Worm (Caenorhabditis elegans): ENCODE measurements around the gene arp-6.

Gene arp-6

ce11 chrII:8039416-8039815, 2.3 kb upstream of the arp-6 start, which contains the start of the genes ubh-4 and algn-6 (continued):
- peak; percentile 86; the same call in 1 of the 2 replicates for TF ChIP-seq dox-1 (GFP tag; IDR thresholded peaks at IDR 0.05)
- TF ChIP-seq T26A5.8 (tag; optimal IDR thresholded peaks at IDR 0.05) = no peak
- TF ChIP-seq lin-54 (GFP tag; optimal IDR thresholded peaks at IDR 0.05) = peak; percentile 72
- peak; percentile 64 for TF ChIP-seq ceh-27 (GFP tag; optimal IDR thresholded peaks at IDR 0.05)
- no peak for TF ChIP-seq Y53F4B.3 (GFP tag; IDR thresholded peaks at IDR 0.05)
- no peak for TF ChIP-seq F22D6.2 (tag; optimal IDR thresholded peaks at IDR 0.05)
- TF ChIP-seq fkh-3 (tag; optimal IDR thresholded peaks at IDR 0.05) = no peak
- TF ChIP-seq Y67H2A.10 (GFP tag; conservative IDR thresholded peaks at IDR 0.05) = 0 out of 2 replicates have a peak, but pooled peaks have one; percentile 22
- peak; percentile 16 for TF ChIP-seq lin-40 (tag; optimal IDR thresholded peaks at IDR 0.05)
- TF ChIP-seq egl-44 (GFP tag; IDR thresholded peaks at IDR 0.05) = 0 out of 2 replicates have a peak, but pooled peaks have one; percentile 13
- peak; percentile 51 for TF ChIP-seq nhr-80 (tag; optimal IDR thresholded peaks at IDR 0.05)
- TF ChIP-seq madf-10 (tag; optimal IDR thresholded peaks at IDR 0.05) = peak; percentile 32
- no peak for TF ChIP-seq F37B4.10 (GFP tag; IDR thresholded peaks at IDR 0.05)
- peak; percentile 78 for TF ChIP-seq attf-3 (GFP tag; conservative IDR thresholded peaks at IDR 0.05)
- TF ChIP-seq ceh-58 (GFP tag; IDR thresholded peaks at IDR 0.05) = no peak
- no peak for TF ChIP-seq ztf-6 (GFP tag; IDR thresholded peaks at IDR 0.05)
- 0 out of 2 replicates have a peak, but pooled peaks have one; percentile 24 for TF ChIP-seq Y79H2A.3 (GFP tag; conservative IDR thresholded peaks at IDR 0.05)
- no peak for TF ChIP-seq nfya-1 (tag; optimal IDR thresholded peaks at IDR 0.05; ENCODE audit: borderline replicate concordance, insufficient read depth)
- peak; percentile 24; the same call in 1 of the 2 replicates for TF ChIP-seq F33H1.4 (GFP tag; IDR thresholded peaks at IDR 0.05)
- TF ChIP-seq dpl-1 (GFP tag; optimal IDR thresholded peaks at IDR 0.05) = peak; percentile 21
- no peak for TF ChIP-seq ceh-100 (GFP tag; IDR thresholded peaks at IDR 0.05)
- no peak for TF ChIP-seq mxl-1 (tag; optimal IDR thresholded peaks at IDR 0.05)
- TF ChIP-seq tlf-1 (GFP tag; optimal IDR thresholded peaks at IDR 0.05) = no peak
- peak; percentile 3 for TF ChIP-seq snpc-1.3 (tag; optimal IDR thresholded peaks at IDR 0.05; ENCODE audit: insufficient read depth)
- no peak for TF ChIP-seq cebp-1 (GFP tag; IDR thresholded peaks at IDR 0.05)
- TF ChIP-seq cebp-1 (tag; optimal IDR thresholded peaks at IDR 0.05) = peak; percentile 32
- TF ChIP-seq zim-3 (tag; optimal IDR thresholded peaks at IDR 0.05) = no peak

- no peak for TF ChIP-seq mes-4 (tag; optimal IDR thresholded peaks at IDR 0.05)
- TF ChIP-seq F49E8.2 (tag; optimal IDR thresholded peaks at IDR 0.05; ENCODE audit: insufficient read depth) = peak; percentile 38
- TF ChIP-seq aptf-2 (GFP tag; conservative IDR thresholded peaks at IDR 0.05) = no peak
- no peak for TF ChIP-seq ceh-79 (tag; optimal IDR thresholded peaks at IDR 0.05)
- peak; percentile 27 for TF ChIP-seq chd-7 (tag; optimal IDR thresholded peaks at IDR 0.05)
- TF ChIP-seq nhr-179 (tag; optimal IDR thresholded peaks at IDR 0.05) = no peak
- TF ChIP-seq ekl-4 (GFP tag; IDR thresholded peaks at IDR 0.05) = no peak
- no peak for TF ChIP-seq B0019.2 (GFP tag; conservative IDR thresholded peaks at IDR 0.05)
- no peak for TF ChIP-seq tbp1 (GFP tag; optimal IDR thresholded peaks at IDR 0.05)
- no peak for TF ChIP-seq ztf-3 (GFP tag; optimal IDR thresholded peaks at IDR 0.05)
- TF ChIP-seq F52B5.7 (tag; optimal IDR thresholded peaks at IDR 0.05) = no peak
- TF ChIP-seq nhr-120 (GFP tag; IDR thresholded peaks at IDR 0.05) = no peak
- no peak for TF ChIP-seq aptf-3 (GFP tag; IDR thresholded peaks at IDR 0.05)
- TF ChIP-seq lag-1 (GFP tag; IDR thresholded peaks at IDR 0.05) = no peak
- TF ChIP-seq hlh-12 (tag; optimal IDR thresholded peaks at IDR 0.05) = no peak
- peak; percentile 20 for TF ChIP-seq tlf-1 (GFP tag; optimal IDR thresholded peaks at IDR 0.05)
- no peak for TF ChIP-seq lir-1 (GFP tag; conservative IDR thresholded peaks at IDR 0.05)
- peak; percentile 53 for TF ChIP-seq madf-6 (GFP tag; IDR thresholded peaks at IDR 0.05)
- no peak for TF ChIP-seq Y79H2A.3 (GFP tag; conservative IDR thresholded peaks at IDR 0.05)
- no peak for TF ChIP-seq ceh-40 (GFP tag; IDR thresholded peaks at IDR 0.05)
- TF ChIP-seq ceh-100 (GFP tag; IDR thresholded peaks at IDR 0.05) = no peak
Observed at ce11 chrII:8037863-8038262, 717 bp upstream of the arp-6 start, which contains the start of gene C08B11.9. Gene C08B11.9, minus strand, starts transcription at chrII:8038169.
